Fruit fly (Drosophila melanogaster): ENCODE results near the gene y.

DNA sequence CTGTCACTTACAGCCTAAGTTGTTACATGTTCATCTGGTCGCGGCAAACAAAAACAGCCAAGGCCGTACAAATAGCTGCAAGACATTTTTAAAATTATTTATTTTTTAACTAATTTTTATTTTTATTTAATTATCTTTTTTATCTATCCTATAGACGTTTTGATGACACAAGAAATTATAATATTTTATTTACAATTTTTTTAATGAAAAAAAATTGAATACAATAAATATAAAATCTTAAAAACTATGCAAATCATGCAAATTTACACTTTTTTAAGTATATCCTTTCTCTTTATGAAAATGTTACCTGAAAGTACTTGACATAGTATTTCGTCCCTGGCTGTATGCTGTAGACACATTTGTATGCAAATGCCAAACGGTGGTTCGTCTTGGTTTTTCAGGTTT is 18.2 kb upstream of the y start:
- TF ChIP-seq psq (optimal IDR thresholded peaks at IDR 0.05) (no peak), pan (optimal IDR thresholded peaks at IDR 0.05) (no peak), Dll (optimal IDR thresholded peaks at IDR 0.05) (no peak)

All from whole organism.